Worm (Caenorhabditis elegans): ENCODE results near the gene C39H7.4.

The C39H7.4 gene

ce11 chrIV:5655966-5656389, 41.6 kb upstream of the C39H7.4 start (continued):
- TF ChIP-seq nhr-25 (tag; optimal IDR thresholded peaks at IDR 0.05; ENCODE audit: borderline replicate concordance, insufficient read depth), result no peak
- TF ChIP-seq aly-2 (tag; optimal IDR thresholded peaks at IDR 0.05), result no peak
- TF ChIP-seq ama-1 (optimal IDR thresholded peaks at IDR 0.05), result no peak
- no peak for TF ChIP-seq pqm-1 (tag; optimal IDR thresholded peaks at IDR 0.05)
- no peak for TF ChIP-seq F26F4.8 (GFP tag; conservative IDR thresholded peaks at IDR 0.05)
- TF ChIP-seq daf-8 (GFP tag; IDR thresholded peaks at IDR 0.05), result no peak
- no peak for TF ChIP-seq unc-130 (GFP tag; optimal IDR thresholded peaks at IDR 0.05)
- TF ChIP-seq tra-1 (GFP tag; IDR thresholded peaks at IDR 0.05), result peak; percentile 63; the same call in 1 of the 2 replicates

ce11 chrIV:5654693-5655092, 40.3 kb upstream of the C39H7.4 start:
- TF ChIP-seq attf-4 (tag; optimal IDR thresholded peaks at IDR 0.05), result no peak
- no peak for TF ChIP-seq duxl-1 (tag; optimal IDR thresholded peaks at IDR 0.05; ENCODE audit: poor library complexity)
- peak in 1 of 2 experiments; percentile 95 for TF ChIP-seq unc-62 (GFP tag; optimal IDR thresholded peaks at IDR 0.05 in 1 of 2)
- TF ChIP-seq unc-62 (tag; optimal IDR thresholded peaks at IDR 0.05), result no peak

ce11 chrIV:5654203-5654602, 39.8 kb upstream of the C39H7.4 start:
- TF ChIP-seq dve-1 (tag; optimal IDR thresholded peaks at IDR 0.05; ENCODE audit: insufficient read depth) (peak; percentile 68), hlh-11 (tag; optimal IDR thresholded peaks at IDR 0.05) (peak; percentile 78), nhr-28 (tag; optimal IDR thresholded peaks at IDR 0.05) (peak; percentile 11), pqm-1 (tag; optimal IDR thresholded peaks at IDR 0.05) (peak; percentile 55), dmd-6 (GFP tag; IDR thresholded peaks at IDR 0.05) (peak; percentile 94), snpc-1.2 (GFP tag; IDR thresholded peaks at IDR 0.05) (no peak), nhr-48 (tag; optimal IDR thresholded peaks at IDR 0.05) (peak; percentile 51), daf-16 (GFP tag; optimal IDR thresholded peaks at IDR 0.05) (no peak), daf-16 (tag; optimal IDR thresholded peaks at IDR 0.05) (peak; percentile 67), hif-1 (tag; optimal IDR thresholded peaks at IDR 0.05) (peak in 1 of 2 experiments; percentile 34), nhr-102 (tag; optimal IDR thresholded peaks at IDR 0.05) (peak; percentile 9), pha-4 (GFP tag; IDR thresholded peaks at IDR 0.05) (peak; percentile 12; the same call in 1 of the 2 replicates), pha-4 (tag; optimal IDR thresholded peaks at IDR 0.05) (no peak), mxl-3 (GFP tag; optimal IDR thresholded peaks at IDR 0.05) (peak; percentile 19), mdt-29 (GFP tag; IDR thresholded peaks at IDR 0.05) (no peak), nhr-77 (tag; optimal IDR thresholded peaks at IDR 0.05) (peak; percentile 33), saeg-2 (GFP tag; IDR thresholded peaks at IDR 0.05) (no peak), nhr-6 (tag; optimal IDR thresholded peaks at IDR 0.05) (no peak), lin-1 (GFP tag; IDR thresholded peaks at IDR 0.05) (0 out of 2 replicates have a peak, but pooled peaks have one; percentile 39)

- TF ChIP-seq aha-1 (tag) (peak; percentile 63), daf-8 (GFP tag; IDR thresholded peaks at IDR 0.05) (no peak)
These were observed 39.2 kb upstream of the C39H7.4 start, which contains the start of gene clec-178 for ce11 chrIV:5653649-5654048. Gene clec-178 (plus strand): TSS chrIV:5653949.

- TF ChIP-seq dve-1 (tag; optimal IDR thresholded peaks at IDR 0.05; ENCODE audit: insufficient read depth), result peak; percentile 30
- TF ChIP-seq mxl-3 (GFP tag; optimal IDR thresholded peaks at IDR 0.05), result no peak
- TF ChIP-seq madf-9 (GFP tag; conservative IDR thresholded peaks at IDR 0.05), result no peak
- no peak for TF ChIP-seq gei-8 (GFP tag; optimal IDR thresholded peaks at IDR 0.05)
- peak; percentile 39; the same call in 1 of the 2 replicates for TF ChIP-seq snpc-1.2 (GFP tag; IDR thresholded peaks at IDR 0.05)
- TF ChIP-seq hmg-1.1 (GFP tag; IDR thresholded peaks at IDR 0.05), result no peak
- no peak for TF ChIP-seq nhr-76 (tag; optimal IDR thresholded peaks at IDR 0.05)
- 0 out of 2 replicates have a peak, but pooled peaks have one; percentile 50 for TF ChIP-seq zfp-3 (GFP tag; conservative IDR thresholded peaks at IDR 0.05)
- TF ChIP-seq ceh-32 (tag; optimal IDR thresholded peaks at IDR 0.05; ENCODE audit: poor library complexity), result no peak
- TF ChIP-seq tag-97 (GFP tag; IDR thresholded peaks at IDR 0.05), result no peak
- no peak for TF ChIP-seq fkh-10 (GFP tag; optimal IDR thresholded peaks at IDR 0.05)
- peak; percentile 78 for TF ChIP-seq aha-1 (tag)
- TF ChIP-seq nhr-111 (GFP tag; optimal IDR thresholded peaks at IDR 0.05), result no peak
- no peak for TF ChIP-seq F26F4.8 (GFP tag; conservative IDR thresholded peaks at IDR 0.05)
- TF ChIP-seq dmd-6 (GFP tag; IDR thresholded peaks at IDR 0.05), result peak; percentile 35
- no peak for TF ChIP-seq zfp-2 (tag; optimal IDR thresholded peaks at IDR 0.05)
- no peak for TF ChIP-seq arid-1 (GFP tag; conservative IDR thresholded peaks at IDR 0.05)
- TF ChIP-seq ceh-82 (tag; optimal IDR thresholded peaks at IDR 0.05), result no peak
These were observed 38.5 kb upstream of the C39H7.4 start for ce11 chrIV:5652811-5653483.
